Worm (Caenorhabditis elegans): ENCODE data around the gene nhr-92.
"Not testable (repeated sequence)": the region's sequence is repeated elsewhere in the genome, so short reads cannot be mapped to it uniquely, and the experiment has no call there.

Gene nhr-92

DNA sequence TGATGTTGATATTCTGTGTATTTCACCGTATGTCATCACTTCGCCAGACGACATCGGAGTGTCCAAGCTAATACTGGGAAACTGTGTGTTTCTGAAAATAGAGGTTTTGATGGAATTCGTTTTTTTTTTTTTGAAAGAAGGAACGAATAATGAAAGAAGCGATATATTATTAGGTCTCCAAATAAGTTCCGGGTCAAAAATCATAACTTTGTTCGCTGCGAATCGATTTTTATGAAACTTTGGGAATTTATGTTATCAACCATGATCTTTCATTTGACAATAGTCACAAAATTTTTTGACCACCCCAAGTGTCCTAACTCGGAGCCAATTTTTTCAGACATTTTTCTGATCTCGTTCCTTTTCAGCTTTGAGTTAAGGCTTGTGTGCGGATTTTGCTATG, 25.3 kb downstream of the nhr-92 start, which contains the start of gene nhr-274:
TSS of gene nhr-274 (minus strand) at position 101 of the 400 bp plus-strand sequence.
- not testable (repeated sequence) for TF ChIP-seq fkh-6, ceh-31, madf-2 (tag; optimal IDR thresholded peaks at IDR 0.05)

DNA sequence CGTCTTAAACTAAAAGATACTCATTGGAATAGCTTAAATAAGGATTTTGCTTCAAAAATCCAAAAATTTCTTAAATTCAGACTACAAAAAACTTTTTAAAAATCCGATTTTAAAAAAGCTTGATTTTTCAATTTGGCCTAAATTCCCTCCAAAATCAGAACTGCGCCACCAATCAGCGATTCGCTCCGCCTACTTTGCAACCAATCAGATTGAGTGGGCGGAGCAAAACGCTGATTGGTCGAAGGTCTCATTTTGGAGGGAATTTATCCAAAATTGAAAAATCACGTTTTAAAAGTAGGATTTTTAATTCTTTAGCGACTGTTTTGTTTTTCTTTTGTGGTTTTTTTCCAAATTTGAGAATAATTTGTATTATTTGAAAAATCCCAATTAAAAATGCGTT, 29.5 kb downstream of the nhr-92 start:
- TF ChIP-seq ceh-6 (GFP tag; optimal IDR thresholded peaks at IDR 0.05) (no peak), nfya-1 (tag; optimal IDR thresholded peaks at IDR 0.05) (peak; percentile 97), pqm-1 (tag; optimal IDR thresholded peaks at IDR 0.05) (no peak), lim-6 (tag; optimal IDR thresholded peaks at IDR 0.05) (no peak), sox-4 (tag; optimal IDR thresholded peaks at IDR 0.05) (no peak), K09A11.1 (tag; optimal IDR thresholded peaks at IDR 0.05; ENCODE audit: insufficient read depth) (no peak), elt-4 (tag; optimal IDR thresholded peaks at IDR 0.05) (no peak)

DNA sequence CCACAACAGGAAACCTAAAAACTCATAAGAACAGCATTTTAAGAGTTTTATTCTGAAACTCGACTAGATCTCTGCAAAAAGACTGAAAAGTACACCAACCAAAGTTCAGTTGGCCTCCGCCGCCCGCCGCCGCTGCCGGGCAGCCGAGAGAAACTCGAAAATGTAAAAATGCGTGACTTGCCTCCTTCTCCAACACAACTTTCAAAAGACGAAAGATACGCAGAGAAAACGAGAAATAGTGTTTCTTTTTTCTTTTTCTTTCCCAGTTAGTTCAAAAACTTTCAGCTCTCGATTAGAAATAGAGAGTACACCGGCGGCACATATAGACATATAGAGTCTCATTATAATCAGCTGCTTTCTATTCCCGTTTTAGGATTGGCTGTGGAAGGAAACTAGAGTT, 29.9 kb downstream of the nhr-92 start:
- no peak for TF ChIP-seq ceh-18 (tag; optimal IDR thresholded peaks at IDR 0.05)
- TF ChIP-seq hlh-30 (tag; optimal IDR thresholded peaks at IDR 0.05; ENCODE audit: insufficient read depth): peak; percentile 44

- TF ChIP-seq nfya-1 (tag; optimal IDR thresholded peaks at IDR 0.05) (peak; percentile 41), nhr-11 (tag; optimal IDR thresholded peaks at IDR 0.05) (no peak), syd-9 (tag; optimal IDR thresholded peaks at IDR 0.05) (no peak), ztf-16 (tag; optimal IDR thresholded peaks at IDR 0.05) (no peak), ceh-14 (tag; optimal IDR thresholded peaks at IDR 0.05) (no peak)
These were observed 35.4 kb downstream of the nhr-92 start for ce11 chrIV:1655312-1655711.

- TF ChIP-seq C08G9.2 (tag; optimal IDR thresholded peaks at IDR 0.05): no peak
- TF ChIP-seq sox-2 (GFP tag; IDR thresholded peaks at IDR 0.05): no peak
- TF ChIP-seq ama-1 (optimal IDR thresholded peaks at IDR 0.05): no peak
- no peak for TF ChIP-seq tbx-7 (tag; optimal IDR thresholded peaks at IDR 0.05)
- peak; percentile 16 for TF ChIP-seq ceh-19 (GFP tag; optimal IDR thresholded peaks at IDR 0.05)
- no peak for TF ChIP-seq ceh-24 (tag; optimal IDR thresholded peaks at IDR 0.05)
- no peak for TF ChIP-seq nhr-232 (tag; optimal IDR thresholded peaks at IDR 0.05)
- TF ChIP-seq ref-2 (tag; optimal IDR thresholded peaks at IDR 0.05): no peak
- no peak for TF ChIP-seq hlh-8 (tag; optimal IDR thresholded peaks at IDR 0.05)
- no peak for TF ChIP-seq hlh-15 (tag; optimal IDR thresholded peaks at IDR 0.05)
- TF ChIP-seq hlh-30 (tag; optimal IDR thresholded peaks at IDR 0.05; ENCODE audit: insufficient read depth): peak; percentile 36
These were observed 37.2 kb downstream of the nhr-92 start for ce11 chrIV:1657069-1657468.

- TF ChIP-seq ceh-31 (tag; optimal IDR thresholded peaks at IDR 0.05): peak; percentile 95
- TF ChIP-seq ceh-48 (tag; optimal IDR thresholded peaks at IDR 0.05): peak; percentile 76
- TF ChIP-seq tbx-2 (tag; optimal IDR thresholded peaks at IDR 0.05): peak; percentile 98
- TF ChIP-seq ceh-45 (GFP tag; IDR thresholded peaks at IDR 0.05): peak; percentile 70
- TF ChIP-seq C38D4.7 (GFP tag; optimal IDR thresholded peaks at IDR 0.05): peak; percentile 60
- peak; percentile 68 for TF ChIP-seq gmeb-2 (tag; optimal IDR thresholded peaks at IDR 0.05)
- peak; percentile 77 for TF ChIP-seq zip-5 (tag; optimal IDR thresholded peaks at IDR 0.05)
- TF ChIP-seq C08G9.2 (tag; optimal IDR thresholded peaks at IDR 0.05): peak; percentile 77
- peak; percentile 98 for TF ChIP-seq ceh-18 (tag; optimal IDR thresholded peaks at IDR 0.05)
- TF ChIP-seq mec-3 (tag; optimal IDR thresholded peaks at IDR 0.05; ENCODE audit: borderline replicate concordance): no peak
- TF ChIP-seq T23F11.4 (GFP tag; optimal IDR thresholded peaks at IDR 0.05): peak; percentile 77
- TF ChIP-seq ceh-22 (tag; optimal IDR thresholded peaks at IDR 0.05): no peak
- peak; percentile 78 for TF ChIP-seq sox-2 (GFP tag; IDR thresholded peaks at IDR 0.05)
- peak; percentile 95 for TF ChIP-seq ref-2 (tag; optimal IDR thresholded peaks at IDR 0.05)
- TF ChIP-seq lim-6 (tag; optimal IDR thresholded peaks at IDR 0.05): peak; percentile 53
- TF ChIP-seq che-1 (tag; optimal IDR thresholded peaks at IDR 0.05): peak; percentile 69
- peak; percentile 97 for TF ChIP-seq rnt-1 (tag; optimal IDR thresholded peaks at IDR 0.05)
- TF ChIP-seq ttx-3 (tag; optimal IDR thresholded peaks at IDR 0.05): peak; percentile 85
- TF ChIP-seq fkh-10 (GFP tag; optimal IDR thresholded peaks at IDR 0.05): peak; percentile 25
- TF ChIP-seq ama-1 (optimal IDR thresholded peaks at IDR 0.05): no peak
- TF ChIP-seq hlh-8 (tag; optimal IDR thresholded peaks at IDR 0.05): peak; percentile 61
- TF ChIP-seq ceh-19 (GFP tag; optimal IDR thresholded peaks at IDR 0.05): peak; percentile 84
- peak; percentile 53 for TF ChIP-seq odd-2 (tag; optimal IDR thresholded peaks at IDR 0.05)
- peak; percentile 79 for TF ChIP-seq unc-55 (GFP tag; optimal IDR thresholded peaks at IDR 0.05)
- peak; percentile 73 for TF ChIP-seq Y22D7AL.16 (tag; optimal IDR thresholded peaks at IDR 0.05)
These were observed 39.3 kb downstream of the nhr-92 start, which contains the start of gene rps-28 for ce11 chrIV:1659045-1659741. rps-28 (plus strand) TSS chrIV:1659691.
